Worm (Caenorhabditis elegans): ENCODE results near the gene cest-6.

- TF ChIP-seq dao-5 (tag; optimal IDR thresholded peaks at IDR 0.05): no peak
- TF ChIP-seq him-1 (tag; optimal IDR thresholded peaks at IDR 0.05): peak; percentile 30
- peak; percentile 92 for TF ChIP-seq W03F9.2 (tag; optimal IDR thresholded peaks at IDR 0.05)
Measured at ce11 chrIV:6919318-6919717, 9.0 kb downstream of the cest-6 start, which contains the start of gene ruvb-2.
